Fruit fly (Drosophila melanogaster) whole organism, wandering third instar larva: Measurements from ENCODE around the gene Orct2.

Source experiments
- Abd-B ChIP-seq: fragments of >200 bp; optimal IDR thresholded peaks from 2 replicates; lab custom pipeline; 2017; ENCODE audit warnings: missing biosample characterization, missing genetic modification characterization
- Dfd ChIP-seq: fragments of >200 bp; optimal IDR thresholded peaks from 2 replicates; lab custom pipeline; 2017; ENCODE audit warnings: missing biosample characterization, missing genetic modification characterization
- Hr78 ChIP-seq: fragments of >200 bp; optimal IDR thresholded peaks from 2 replicates; lab custom pipeline; 2017; ENCODE audit warnings: missing biosample characterization, missing genetic modification characterization
- Mio ChIP-seq: sonication (Bioruptor generic); optimal IDR thresholded peaks from 2 replicates; lab custom pipeline; 2016; ENCODE audit warnings: missing biosample characterization, missing genetic modification characterization
- Myc ChIP-seq: fragments of >200 bp; optimal IDR thresholded peaks from 2 replicates; lab custom pipeline; 2017
- N ChIP-seq: fragments of >200 bp; optimal IDR thresholded peaks from 2 replicates; lab custom pipeline; 2018; ENCODE audit warnings: missing biosample characterization, missing external identifiers, missing genetic modification characterization
- OdsH ChIP-seq: fragments of 200-800 bp; sonication (Bioruptor generic); optimal IDR thresholded peaks from 2 replicates; lab custom pipeline; 2016; ENCODE audit warnings: missing biosample characterization, mild to moderate bottlenecking, missing genetic modification characterization
- Sp1 ChIP-seq: fragments of 200-800 bp; sonication (Bioruptor generic); optimal IDR thresholded peaks from 3 replicates; lab custom pipeline; 2019; ENCODE audit warnings: missing biosample characterization, mild to moderate bottlenecking, missing genetic modification characterization, moderate library complexity
- Vsx2 ChIP-seq: fragments of 200-300, 225-300 bp; sonication (Bioruptor generic); optimal IDR thresholded peaks from 2 replicates; lab custom pipeline; 2018; ENCODE audit warnings: missing biosample characterization, missing genetic modification characterization; ENCODE audit not compliant: partially characterized antibody
- dl ChIP-seq, 2 experiments: fragments of 175-275, 200-275 bp in 1 of 2; fragments of 200-275 bp in 1 of 2; sonication (Bioruptor generic); optimal IDR thresholded peaks; lab custom pipeline; 2018; ENCODE audit warnings: mild to moderate bottlenecking in 2 of 2, missing biosample characterization in 2 of 2, missing genetic modification characterization in 2 of 2, moderate library complexity in 2 of 2; ENCODE audit not compliant: partially characterized antibody in 2 of 2, insufficient read depth in 1 of 2
- fru ChIP-seq: fragments of 200-800 bp; sonication (Bioruptor generic); optimal IDR thresholded peaks from 3 replicates; lab custom pipeline; 2016; ENCODE audit warnings: missing biosample characterization, mild to moderate bottlenecking, missing genetic modification characterization
- h ChIP-seq: fragments of 200-800 bp; sonication (Bioruptor generic); optimal IDR thresholded peaks from 3 replicates; lab custom pipeline; 2016; ENCODE audit warnings: missing biosample characterization, mild to moderate bottlenecking, missing genetic modification characterization
- psq ChIP-seq: fragments of 200-800 bp; sonication (Bioruptor generic); optimal IDR thresholded peaks from 3 replicates; lab custom pipeline; 2017; ENCODE audit warnings: missing biosample characterization, mild to moderate bottlenecking, missing genetic modification characterization, moderate library complexity
- usp ChIP-seq: fragments of >200 bp; optimal IDR thresholded peaks from 2 replicates; lab custom pipeline; 2017; ENCODE audit warnings: missing biosample characterization, missing genetic modification characterization

DNA sequence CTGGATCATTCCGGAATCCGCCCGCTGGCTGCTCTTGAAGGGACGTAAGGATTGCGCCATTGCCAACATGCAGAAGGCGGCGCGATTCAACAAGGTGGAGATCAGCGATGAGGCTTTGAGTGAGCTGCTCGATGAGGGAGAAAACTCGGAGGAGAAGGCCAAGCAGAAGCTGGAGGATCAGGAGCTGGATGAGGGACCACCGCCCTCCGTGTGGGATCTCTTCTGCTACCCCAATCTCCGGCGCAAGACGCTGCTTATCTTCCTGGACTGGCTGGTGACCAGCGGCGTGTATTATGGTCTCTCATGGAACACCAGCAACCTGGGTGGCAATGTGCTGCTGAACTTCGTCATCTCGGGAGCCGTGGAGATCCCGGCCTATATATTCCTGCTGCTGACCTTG is 1.4 kb downstream of the Orct2 start:
- TF ChIP-seq psq (GFP tag; lab: Kevin White, UChicago) (no peak), Mio (GFP tag; lab: Kevin White, UChicago) (no peak), Myc (no peak), Sp1 (no peak), OdsH (GFP tag; lab: Kevin White, UChicago) (no peak), Abd-B (no peak), fru (GFP tag; lab: Kevin White, UChicago) (no peak), usp (GFP tag; lab: Kevin White, UChicago) (no peak), Vsx2 (no peak), Dfd (GFP tag; lab: Kevin White, UChicago) (no peak), h (no peak), dl (GFP tag; optimal IDR thresholded peaks at IDR 0.05; lab: Kevin White, UChicago; ENCODE audit: insufficient read depth in 1 of 2, partially characterized antibody in 2 of 2) (no peak), N (GFP tag; lab: Kevin White, UChicago) (no peak), Hr78 (no peak)
